Worm (Caenorhabditis elegans): ENCODE data around the gene ttr-52.

Gene ttr-52

ce11 chrIII:13409498-13409897, 5.0 kb downstream of the ttr-52 start, which contains the start of gene myo-6:
myo-6 (plus strand) TSS chrIII:13409798.
- TF ChIP-seq B0019.2 (GFP tag; conservative IDR thresholded peaks at IDR 0.05) (no peak), hmg-1.2 (GFP tag; IDR thresholded peaks at IDR 0.05) (no peak), B0336.3 (GFP tag; IDR thresholded peaks at IDR 0.05) (no peak), attf-6 (GFP tag; IDR thresholded peaks at IDR 0.05) (no peak), repo-1 (tag; optimal IDR thresholded peaks at IDR 0.05) (no peak), nhr-80 (tag; optimal IDR thresholded peaks at IDR 0.05) (no peak), ekl-4 (GFP tag; IDR thresholded peaks at IDR 0.05) (no peak), T26A5.8 (tag; optimal IDR thresholded peaks at IDR 0.05) (no peak), akir-1 (GFP tag; optimal IDR thresholded peaks at IDR 0.05) (no peak), him-1 (tag; optimal IDR thresholded peaks at IDR 0.05) (no peak), K11D2.4 (GFP tag; IDR thresholded peaks at IDR 0.05) (no peak), ceh-27 (GFP tag; optimal IDR thresholded peaks at IDR 0.05) (no peak), mxl-1 (tag; optimal IDR thresholded peaks at IDR 0.05) (no peak), egl-18 (GFP tag; IDR thresholded peaks at IDR 0.05) (no peak), tbp1 (GFP tag; optimal IDR thresholded peaks at IDR 0.05) (no peak), rpc-1 (optimal IDR thresholded peaks at IDR 0.05) (no peak), rpc-1 (tag; optimal IDR thresholded peaks at IDR 0.05) (no peak)

ce11 chrIII:13411202-13411601, 6.7 kb downstream of the ttr-52 start:
- TF ChIP-seq Y53F4B.3 (GFP tag; IDR thresholded peaks at IDR 0.05) = no peak
- no peak for TF ChIP-seq K12H6.12 (tag; optimal IDR thresholded peaks at IDR 0.05)
- peak; percentile 72 for TF ChIP-seq rpc-1 (optimal IDR thresholded peaks at IDR 0.05)
- TF ChIP-seq rpc-1 (tag; optimal IDR thresholded peaks at IDR 0.05) = peak; percentile 89
- TF ChIP-seq somi-1 (GFP tag; optimal IDR thresholded peaks at IDR 0.05) = no peak
- TF ChIP-seq ama-1 (optimal IDR thresholded peaks at IDR 0.05) = no peak
- no peak for TF ChIP-seq ama-1 (GFP tag; optimal IDR thresholded peaks at IDR 0.05)
- TF ChIP-seq egl-44 (GFP tag; IDR thresholded peaks at IDR 0.05) = 0 out of 2 replicates have a peak, but pooled peaks have one; percentile 50
- TF ChIP-seq efl-1 (GFP tag; optimal IDR thresholded peaks at IDR 0.05) = no peak
- no peak for TF ChIP-seq sea-2 (GFP tag; IDR thresholded peaks at IDR 0.05)
- TF ChIP-seq hrde-1 (tag; optimal IDR thresholded peaks at IDR 0.05; ENCODE audit: borderline replicate concordance) = no peak
- no peak for TF ChIP-seq mcd-1 (GFP tag; IDR thresholded peaks at IDR 0.05)
- TF ChIP-seq rcor-1 (GFP tag; IDR thresholded peaks at IDR 0.05) = no peak
- TF ChIP-seq nfya-2 (GFP tag; IDR thresholded peaks at IDR 0.05) = no peak
- TF ChIP-seq nhr-80 (tag; optimal IDR thresholded peaks at IDR 0.05) = peak; percentile 17
- no peak for TF ChIP-seq ceh-91 (GFP tag; IDR thresholded peaks at IDR 0.05)
- TF ChIP-seq F49E8.2 (tag; optimal IDR thresholded peaks at IDR 0.05; ENCODE audit: insufficient read depth) = peak; percentile 40
- TF ChIP-seq F52B5.7 (tag; optimal IDR thresholded peaks at IDR 0.05) = peak; percentile 10
- no peak for TF ChIP-seq let-526 (GFP tag; IDR thresholded peaks at IDR 0.05)
- TF ChIP-seq fkh-3 (tag; optimal IDR thresholded peaks at IDR 0.05) = peak; percentile 60
- no peak for TF ChIP-seq snpc-1.1 (tag; optimal IDR thresholded peaks at IDR 0.05; ENCODE audit: insufficient read depth)
- no peak for TF ChIP-seq mxl-1 (tag; optimal IDR thresholded peaks at IDR 0.05)
- TF ChIP-seq sdz-38 (tag; optimal IDR thresholded peaks at IDR 0.05) = no peak
- peak; percentile 22 for TF ChIP-seq F23B12.7 (tag; optimal IDR thresholded peaks at IDR 0.05; ENCODE audit: insufficient read depth)
- no peak for TF ChIP-seq repo-1 (tag; optimal IDR thresholded peaks at IDR 0.05)
- TF ChIP-seq die-1 (tag; optimal IDR thresholded peaks at IDR 0.05) = peak; percentile 75
- TF ChIP-seq attf-3 (GFP tag; conservative IDR thresholded peaks at IDR 0.05) = no peak
- no peak for TF ChIP-seq unc-130 (GFP tag; optimal IDR thresholded peaks at IDR 0.05)
- no peak for TF ChIP-seq Y67H2A.10 (GFP tag; conservative IDR thresholded peaks at IDR 0.05)
- TF ChIP-seq ZK185.1 (tag; optimal IDR thresholded peaks at IDR 0.05; ENCODE audit: poor library complexity, severe bottlenecking) = peak; percentile 62
- no peak for TF ChIP-seq ceh-58 (GFP tag; IDR thresholded peaks at IDR 0.05)
- TF ChIP-seq nhr-90 (tag; optimal IDR thresholded peaks at IDR 0.05) = peak; percentile 57
- TF ChIP-seq chd-7 (tag; optimal IDR thresholded peaks at IDR 0.05) = no peak
- no peak for TF ChIP-seq ztf-6 (GFP tag; IDR thresholded peaks at IDR 0.05)
- TF ChIP-seq snpc-4 (GFP tag; optimal IDR thresholded peaks at IDR 0.05) = peak; percentile 40
- TF ChIP-seq snpc-4 (tag; optimal IDR thresholded peaks at IDR 0.05) = no peak
- TF ChIP-seq attf-5 (GFP tag; optimal IDR thresholded peaks at IDR 0.05) = peak; percentile 40

Data from whole organism, young adult.